Fruit fly (Drosophila melanogaster): ENCODE measurements around the gene GNBP3.

DNA sequence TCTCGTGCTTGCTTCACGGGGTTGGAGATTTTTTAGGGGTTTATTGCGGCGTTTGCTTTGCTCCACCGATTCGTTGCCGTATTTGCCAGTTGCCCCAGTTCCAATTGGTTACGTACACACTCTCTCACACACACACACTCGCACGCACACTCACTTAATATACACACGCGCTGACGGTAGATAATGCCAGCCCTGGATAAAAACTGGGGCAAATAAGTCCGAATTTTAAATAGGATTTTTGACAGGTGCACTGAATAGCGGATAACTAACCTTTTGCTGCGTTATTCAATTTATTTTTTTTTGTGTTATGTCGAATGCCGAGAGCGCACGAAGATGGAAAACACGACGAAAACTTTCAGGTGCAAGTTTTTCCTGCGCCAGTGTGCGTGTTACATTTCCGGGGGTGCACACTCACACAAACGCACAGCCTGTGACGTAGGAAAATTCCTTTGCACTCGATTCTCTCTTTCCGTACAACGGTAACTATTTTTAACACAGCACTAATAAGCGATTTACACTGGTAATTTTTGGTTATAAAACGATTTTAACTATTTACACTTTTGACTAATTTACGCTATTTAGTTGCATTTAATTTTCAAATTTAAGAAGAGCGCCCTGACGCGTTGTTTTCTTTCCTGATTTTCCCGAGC is 2.1 kb upstream of the GNBP3 start:
- TF ChIP-seq kay (GFP tag; ENCODE audit: borderline replicate concordance) (no peak), Crg-1 (GFP tag; optimal IDR thresholded peaks at IDR 0.05) (no peak), CG1620 (GFP tag; optimal IDR thresholded peaks at IDR 0.05) (no peak), cnc (optimal IDR thresholded peaks at IDR 0.05) (no peak)

Measured in whole organism, adult.